Fruit fly (Drosophila melanogaster) whole organism, prepupa: ENCODE data around the gene Spase25.

Experiments used
- Blimp-1 ChIP-seq: fragments of 200-800 bp; sonication (Bioruptor generic); optimal IDR thresholded peaks from 3 replicates; lab custom pipeline; 2017; ENCODE audit warnings: missing biosample characterization, missing genetic modification characterization, mild to moderate bottlenecking, moderate library complexity, missing genetic modification reagents
- CG10631 ChIP-seq: fragments of 200-800 bp; sonication (Bioruptor generic); optimal IDR thresholded peaks from 2 replicates; lab custom pipeline; 2016; ENCODE audit warnings: missing biosample characterization, missing genetic modification characterization
- CG10669 ChIP-seq: fragments of 200-800 bp; sonication (Bioruptor generic); optimal IDR thresholded peaks from 3 replicates; lab custom pipeline; 2018; ENCODE audit warnings: missing biosample characterization, mild to moderate bottlenecking, missing genetic modification characterization, moderate library complexity
- CG11762 ChIP-seq: fragments of 200-800 bp; sonication (Bioruptor generic); optimal IDR thresholded peaks from 3 replicates; lab custom pipeline; 2016; ENCODE audit warnings: missing biosample characterization, missing genetic modification characterization; ENCODE audit not compliant: insufficient read depth
- CG11902 ChIP-seq: fragments of 200-800 bp; sonication (Bioruptor generic); optimal IDR thresholded peaks from 3 replicates; lab custom pipeline; 2016; ENCODE audit warnings: missing biosample characterization, missing genetic modification characterization
- CG15336 ChIP-seq: fragments of 200-800 bp; sonication (Bioruptor generic); IDR thresholded peaks from 2 replicates; pipeline ENCODE4 v1.3.6; 2022; ENCODE audit warnings: missing biosample characterization, missing genetic modification characterization
- CG1621 ChIP-seq: fragments of 200-800 bp; sonication (Bioruptor generic); optimal IDR thresholded peaks from 3 replicates; lab custom pipeline; 2018; ENCODE audit warnings: missing biosample characterization, mild to moderate bottlenecking, missing genetic modification characterization
- CG16779 ChIP-seq: fragments of 200-800 bp; sonication (Bioruptor generic); optimal IDR thresholded peaks from 3 replicates; lab custom pipeline; 2017; ENCODE audit warnings: missing biosample characterization, mild to moderate bottlenecking, missing genetic modification characterization
- CG31627 ChIP-seq: fragments of 200-800 bp; sonication (Bioruptor generic); optimal IDR thresholded peaks from 3 replicates; lab custom pipeline; 2016; ENCODE audit warnings: missing biosample characterization, missing genetic modification characterization
- CG32006 ChIP-seq: fragments of 200-800 bp; sonication (Bioruptor generic); optimal IDR thresholded peaks from 3 replicates; lab custom pipeline; 2017; ENCODE audit warnings: missing biosample characterization, mild to moderate bottlenecking, missing genetic modification characterization
- CG34406 ChIP-seq: fragments of 200-800 bp; sonication (Bioruptor generic); optimal IDR thresholded peaks from 3 replicates; lab custom pipeline; 2016; ENCODE audit warnings: missing biosample characterization, missing genetic modification characterization
- CG4318 ChIP-seq: fragments of 200-800 bp; sonication (Bioruptor generic); optimal IDR thresholded peaks from 3 replicates; lab custom pipeline; 2017; ENCODE audit warnings: missing biosample characterization, mild to moderate bottlenecking, missing genetic modification characterization
- CG6163 ChIP-seq: fragments of 200-800 bp; sonication (Bioruptor generic); IDR thresholded peaks from 3 replicates; pipeline ENCODE4 v1.3.6; 2022; ENCODE audit warnings: missing biosample characterization, missing genetic modification characterization
- CG6792 ChIP-seq: fragments of 200-800 bp; sonication (Bioruptor generic); optimal IDR thresholded peaks from 3 replicates; lab custom pipeline; 2016; ENCODE audit warnings: missing biosample characterization, missing genetic modification characterization
- CG6808 ChIP-seq: fragments of 200-800 bp; sonication (Bioruptor generic); optimal IDR thresholded peaks from 3 replicates; lab custom pipeline; 2017; ENCODE audit warnings: missing biosample characterization, missing genetic modification characterization, mild to moderate bottlenecking, moderate library complexity, missing genetic modification reagents
- CG8119 ChIP-seq: fragments of 200-800 bp; sonication (Bioruptor generic); IDR thresholded peaks from 3 replicates; pipeline ENCODE4 v1.3.6; 2022; ENCODE audit warnings: missing biosample characterization, missing genetic modification characterization
- Eip78C ChIP-seq: fragments of 200-800 bp; sonication (Bioruptor generic); peaks from one replicate; lab custom pipeline; 2016; ENCODE audit warnings: missing biosample characterization, missing genetic modification characterization
- Ets21C ChIP-seq: fragments of 200-800 bp; sonication (Bioruptor generic); optimal IDR thresholded peaks from 3 replicates; lab custom pipeline; 2016; ENCODE audit warnings: missing biosample characterization, missing genetic modification characterization
- Ets96B ChIP-seq: fragments of 200-800 bp; optimal IDR thresholded peaks from 2 replicates; lab custom pipeline; 2019; ENCODE audit warnings: missing biosample characterization, mild to moderate bottlenecking, missing genetic modification characterization, moderate library complexity
- Gug ChIP-seq: fragments of 200-800 bp; sonication (Bioruptor generic); IDR thresholded peaks from 2 replicates; pipeline ENCODE4 v1.3.6; 2022; ENCODE audit warnings: missing biosample characterization, missing genetic modification characterization
- Hr38 ChIP-seq: sonication (Bioruptor generic); optimal IDR thresholded peaks from 2 replicates; lab custom pipeline; 2016; ENCODE audit warnings: missing biosample characterization, missing genetic modification characterization
- Hr39 ChIP-seq: fragments of 200-800 bp; sonication (Bioruptor generic); optimal IDR thresholded peaks from 2 replicates; lab custom pipeline; 2016; ENCODE audit warnings: missing biosample characterization, missing genetic modification characterization
- Met ChIP-seq: fragments of 200-800 bp; sonication (Bioruptor generic); optimal IDR thresholded peaks from 3 replicates; lab custom pipeline; 2016; ENCODE audit warnings: missing biosample characterization, missing genetic modification characterization
- OdsH ChIP-seq: fragments of 200-800 bp; sonication (Bioruptor generic); optimal IDR thresholded peaks from 3 replicates; lab custom pipeline; 2016; ENCODE audit warnings: missing biosample characterization, missing genetic modification characterization
- Smox ChIP-seq: fragments of 200-800 bp; sonication (Bioruptor generic); optimal IDR thresholded peaks from 3 replicates; lab custom pipeline; 2016; ENCODE audit warnings: missing biosample characterization, missing genetic modification characterization
- Sox102F ChIP-seq: fragments of 200-800 bp; sonication (Bioruptor generic); optimal IDR thresholded peaks from 2 replicates; lab custom pipeline; 2016; ENCODE audit warnings: missing biosample characterization, mild to moderate bottlenecking, missing genetic modification characterization
- Sox14 ChIP-seq: fragments of 200-800 bp; sonication (Bioruptor generic); optimal IDR thresholded peaks from 3 replicates; lab custom pipeline; 2016; ENCODE audit warnings: missing biosample characterization, missing genetic modification characterization
- acj6 ChIP-seq: fragments of 200-800 bp; sonication (Bioruptor generic); optimal IDR thresholded peaks from 3 replicates; lab custom pipeline; 2016; ENCODE audit warnings: missing biosample characterization, missing genetic modification characterization
- cyc ChIP-seq: fragments of 200-800 bp; sonication (Bioruptor generic); optimal IDR thresholded peaks from 3 replicates; lab custom pipeline; 2016; ENCODE audit warnings: missing biosample characterization, missing genetic modification characterization
- dac ChIP-seq: fragments of 200-800 bp; sonication (Bioruptor generic); optimal IDR thresholded peaks from 2 replicates; lab custom pipeline; 2017; ENCODE audit warnings: missing biosample characterization, mild to moderate bottlenecking, missing genetic modification characterization
- dsx ChIP-seq: fragments of 200-800 bp; optimal IDR thresholded peaks from 3 replicates; lab custom pipeline; 2019; ENCODE audit warnings: missing biosample characterization, mild to moderate bottlenecking, missing genetic modification characterization, moderate library complexity; ENCODE audit not compliant: poor library complexity, severe bottlenecking
- eg ChIP-seq: fragments of 200-800 bp; sonication (Bioruptor generic); IDR thresholded peaks from 3 replicates; pipeline ENCODE4 v1.3.6; 2022; ENCODE audit warnings: missing biosample characterization, missing genetic modification characterization
- esn ChIP-seq: fragments of 200-800 bp; sonication (Bioruptor generic); optimal IDR thresholded peaks from 2 replicates; lab custom pipeline; 2016; ENCODE audit warnings: missing biosample characterization, mild to moderate bottlenecking, missing genetic modification characterization, moderate library complexity
- fd59A ChIP-seq: fragments of 200-800 bp; sonication (Bioruptor generic); optimal IDR thresholded peaks from 2 replicates; lab custom pipeline; 2017; ENCODE audit warnings: missing biosample characterization, mild to moderate bottlenecking, missing genetic modification characterization, missing genetic modification reagents
- fd85E ChIP-seq: fragments of 200-800 bp; sonication (Bioruptor generic); optimal IDR thresholded peaks from 3 replicates; lab custom pipeline; 2016; ENCODE audit warnings: missing biosample characterization, missing genetic modification characterization
- fkh ChIP-seq: fragments of 200-800 bp; sonication (Bioruptor generic); optimal IDR thresholded peaks from 3 replicates; lab custom pipeline; 2017; ENCODE audit warnings: missing biosample characterization, mild to moderate bottlenecking, missing genetic modification characterization, moderate library complexity
- lz ChIP-seq: fragments of 200-800 bp; sonication (Bioruptor generic); optimal IDR thresholded peaks from 3 replicates; lab custom pipeline; 2016; ENCODE audit warnings: missing biosample characterization, missing genetic modification characterization
- pdm3 ChIP-seq: fragments of 200-800 bp; sonication (Bioruptor generic); optimal IDR thresholded peaks from 3 replicates; lab custom pipeline; 2016; ENCODE audit warnings: missing biosample characterization, missing genetic modification characterization
- salr ChIP-seq, 2 experiments: fragments of 200-800 bp; sonication (Bioruptor generic); optimal IDR thresholded peaks; 3 replicates each; lab custom pipeline; 2016 to 2018; ENCODE audit warnings: missing biosample characterization in 2 of 2, missing genetic modification characterization in 2 of 2, mild to moderate bottlenecking in 1 of 2
- svp ChIP-seq: fragments of 200-800 bp; sonication (Bioruptor generic); peaks from one replicate; lab custom pipeline; 2016; ENCODE audit warnings: missing biosample characterization, missing genetic modification characterization
- topi ChIP-seq: fragments of 200-800 bp; sonication (Bioruptor generic); optimal IDR thresholded peaks from 3 replicates; lab custom pipeline; 2016; ENCODE audit warnings: missing biosample characterization, missing genetic modification characterization
- vri ChIP-seq: fragments of 200-800 bp; sonication (Bioruptor generic); optimal IDR thresholded peaks from 3 replicates; lab custom pipeline; 2016; ENCODE audit warnings: missing biosample characterization, mild to moderate bottlenecking, missing genetic modification characterization

Gene Spase25

DNA sequence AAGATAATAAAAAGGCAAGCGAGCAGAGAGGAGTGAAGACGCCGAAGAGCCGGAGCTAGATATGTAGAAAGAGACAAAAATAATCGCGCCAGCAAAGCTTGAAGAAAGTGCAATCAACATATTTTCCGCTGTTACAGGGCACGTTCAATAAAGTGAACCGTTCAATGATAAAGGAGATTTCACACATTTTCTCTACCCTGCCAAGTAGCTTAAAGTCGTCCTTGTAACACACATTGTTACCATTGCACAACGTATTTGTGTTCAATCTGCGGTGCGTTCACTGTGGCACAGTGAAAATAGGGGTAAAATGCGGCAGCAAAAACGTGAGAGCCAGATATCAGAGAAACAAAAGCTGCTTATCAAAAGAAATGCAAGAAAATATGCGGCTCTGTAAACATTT lies 14.4 kb downstream of the Spase25 start (continued):
- peak; percentile 86 for TF ChIP-seq Sox14 (GFP tag; lab: Kevin White, UChicago)
- TF ChIP-seq CG8119 (GFP tag; lab: Robert Waterston, UW) = peak; percentile 74
- no peak for TF ChIP-seq fkh (GFP tag; lab: Kevin White, UChicago)
- peak; percentile 57 for TF ChIP-seq CG34406
- peak; percentile 83 for TF ChIP-seq CG6792 (GFP tag; lab: Kevin White, UChicago)
- TF ChIP-seq salr (GFP tag; optimal IDR thresholded peaks at IDR 0.05; lab: Kevin White, UChicago) = no peak
- peak; percentile 66 for TF ChIP-seq Gug (GFP tag; lab: Robert Waterston, UW)
- TF ChIP-seq Ets96B = peak; percentile 56
- TF ChIP-seq cyc (GFP tag; lab: Kevin White, UChicago) = peak; percentile 93
- TF ChIP-seq eg (GFP tag; lab: Robert Waterston, UW) = peak; percentile 82
- peak; percentile 39 for TF ChIP-seq CG1621
- no peak for TF ChIP-seq Hr38 (GFP tag; lab: Kevin White, UChicago)
- TF ChIP-seq CG11902 (GFP tag; lab: Kevin White, UChicago) = peak; percentile 85
- TF ChIP-seq CG11762 (GFP tag; lab: Kevin White, UChicago) = peak; percentile 56
- TF ChIP-seq lz (GFP tag; lab: Kevin White, UChicago) = peak; percentile 86
- TF ChIP-seq topi (GFP tag; lab: Kevin White, UChicago) = peak; percentile 89
- TF ChIP-seq svp (GFP tag; lab: Kevin White, UChicago) = peak; percentile 94
- TF ChIP-seq CG32006 (GFP tag; lab: Kevin White, UChicago) = peak; percentile 77
- TF ChIP-seq Ets21C (GFP tag; lab: Kevin White, UChicago) = peak; percentile 85
- peak; percentile 31 for TF ChIP-seq dsx (GFP tag; lab: Kevin White, UChicago)
- peak; percentile 89 for TF ChIP-seq CG6163 (GFP tag; lab: Robert Waterston, UW)
- TF ChIP-seq CG31627 (GFP tag; lab: Kevin White, UChicago) = peak; percentile 92
- TF ChIP-seq OdsH (GFP tag; lab: Kevin White, UChicago) = peak; percentile 78
- peak; percentile 60 for TF ChIP-seq CG4318 (GFP tag; lab: Kevin White, UChicago)
- TF ChIP-seq fd85E (GFP tag; lab: Kevin White, UChicago) = peak; percentile 11
- peak; percentile 59 for TF ChIP-seq dac
- peak; percentile 85 for TF ChIP-seq Smox
- peak; percentile 32 for TF ChIP-seq fd59A
- TF ChIP-seq Met (GFP tag; lab: Kevin White, UChicago) = peak; percentile 87
- peak; percentile 64 for TF ChIP-seq CG15336
- peak; percentile 61 for TF ChIP-seq CG10669 (GFP tag; lab: Kevin White, UChicago)
- peak; percentile 29 for TF ChIP-seq CG6808 (GFP tag; lab: Kevin White, UChicago)
- peak; percentile 26 for TF ChIP-seq CG16779 (tag; lab: Kevin White, UChicago)
- peak; percentile 71 for TF ChIP-seq CG10631 (GFP tag; lab: Kevin White, UChicago)
- peak; percentile 80 for TF ChIP-seq acj6 (GFP tag; lab: Kevin White, UChicago)
- peak; percentile 93 for TF ChIP-seq Hr39 (GFP tag; lab: Kevin White, UChicago)

- TF ChIP-seq svp (GFP tag; lab: Kevin White, UChicago) (peak; percentile 81), eg (GFP tag; lab: Robert Waterston, UW) (no peak), fd85E (GFP tag; lab: Kevin White, UChicago) (no peak)
These were observed 15.2 kb downstream of the Spase25 start for dm6 chrX:11500284-11500683.

dm6 chrX:11501221-11501961 lies 16.3 kb downstream of the Spase25 start:
- no peak for TF ChIP-seq CG31627 (GFP tag; lab: Kevin White, UChicago)
- peak; percentile 74 for TF ChIP-seq Eip78C
- TF ChIP-seq esn (GFP tag; lab: Kevin White, UChicago) = peak; percentile 2
- TF ChIP-seq pdm3 = peak; percentile 2
- TF ChIP-seq Met (GFP tag; lab: Kevin White, UChicago) = peak; percentile 37
- TF ChIP-seq svp (GFP tag; lab: Kevin White, UChicago) = peak; percentile 71
- peak; percentile 16 for TF ChIP-seq CG34406
- TF ChIP-seq CG6163 (GFP tag; lab: Robert Waterston, UW) = 0 out of 3 replicates have a peak, but pooled peaks have one; percentile 15
- peak; percentile 49 for TF ChIP-seq vri
- TF ChIP-seq fd85E (GFP tag; lab: Kevin White, UChicago) = no peak
- TF ChIP-seq Sox102F (GFP tag; lab: Kevin White, UChicago) = peak; percentile 14
- TF ChIP-seq Blimp-1 (GFP tag; lab: Kevin White, UChicago) = no peak
- peak; percentile 18 for TF ChIP-seq Smox
- peak; percentile 42 for TF ChIP-seq fkh (GFP tag; lab: Kevin White, UChicago)
